Worm (Caenorhabditis elegans) whole organism, midembryonic: ENCODE measurements around the gene F53A3.1.

Experiments used
- T22C8.4 ChIP-seq: fragments of 200-800 bp; sonication (Bioruptor generic); IDR thresholded peaks from 2 replicates; pipeline ENCODE4 v1.3.6; 2022; ENCODE audit warnings: missing genetic modification characterization, missing compliant biosample characterization
- cog-1 ChIP-seq: sonication (generic microtip); optimal IDR thresholded peaks from 2 replicates; lab custom pipeline; 2016; ENCODE audit warnings: missing genetic modification characterization, missing compliant biosample characterization
- flt-1 ChIP-seq: fragments of 200-800 bp; sonication (Bioruptor generic); IDR thresholded peaks from 2 replicates; pipeline ENCODE4 v1.3.6; 2022; ENCODE audit warnings: missing genetic modification characterization, missing compliant biosample characterization
- klf-2 ChIP-seq: fragments of 200-800 bp; sonication (Bioruptor generic); conservative IDR thresholded peaks from 2 replicates; pipeline ENCODE4 v1.3.6; 2022; ENCODE audit warnings: missing genetic modification reagents, missing genetic modification characterization, missing compliant biosample characterization
- med-1 ChIP-seq: sonication (generic microtip); optimal IDR thresholded peaks from 2 replicates; lab custom pipeline; 2017; ENCODE audit warnings: missing genetic modification characterization, mild to moderate bottlenecking, missing compliant biosample characterization, antibody characterized with exemption, missing genetic modification reagents; ENCODE audit not compliant: insufficient read depth
- ref-1 ChIP-seq: fragments of 200-800 bp; sonication (Bioruptor generic); conservative IDR thresholded peaks from 2 replicates; pipeline ENCODE4 v1.3.6; 2022; ENCODE audit warnings: missing genetic modification reagents, missing genetic modification characterization, missing compliant biosample characterization
- tab-1 ChIP-seq: fragments of 200-800 bp; sonication (Bioruptor generic); IDR thresholded peaks from 2 replicates; pipeline ENCODE4 v1.3.6; 2022; ENCODE audit warnings: missing genetic modification characterization, missing compliant biosample characterization
- ztf-23 ChIP-seq: fragments of 200-800 bp; sonication (Bioruptor generic); IDR thresholded peaks from 2 replicates; pipeline ENCODE4 v1.3.6; 2022; ENCODE audit warnings: missing genetic modification reagents, missing genetic modification characterization, missing compliant biosample characterization

- no peak for TF ChIP-seq med-1 (GFP tag; lab: Kevin White, UChicago)
- TF ChIP-seq flt-1 (GFP tag; lab: Robert Waterston, UW), result no peak
- no peak for TF ChIP-seq ref-1 (GFP tag; lab: Robert Waterston, UW)
- no peak for TF ChIP-seq tab-1 (GFP tag; lab: Robert Waterston, UW)
- TF ChIP-seq cog-1, result no peak
- no peak for TF ChIP-seq ztf-23 (GFP tag; lab: Robert Waterston, UW)
- TF ChIP-seq klf-2, result no peak
- TF ChIP-seq T22C8.4, result peak; percentile 59
Observed at ce11 chrIII:1893405-1893804, 50.0 kb downstream of the F53A3.1 start.
